Fruit fly (Drosophila melanogaster): Measurements from ENCODE around the gene CG15172.
A peak's percentile ranks its signal among the peaks of the same experiment; 100 is the strongest.

CG15172 gene

DNA sequence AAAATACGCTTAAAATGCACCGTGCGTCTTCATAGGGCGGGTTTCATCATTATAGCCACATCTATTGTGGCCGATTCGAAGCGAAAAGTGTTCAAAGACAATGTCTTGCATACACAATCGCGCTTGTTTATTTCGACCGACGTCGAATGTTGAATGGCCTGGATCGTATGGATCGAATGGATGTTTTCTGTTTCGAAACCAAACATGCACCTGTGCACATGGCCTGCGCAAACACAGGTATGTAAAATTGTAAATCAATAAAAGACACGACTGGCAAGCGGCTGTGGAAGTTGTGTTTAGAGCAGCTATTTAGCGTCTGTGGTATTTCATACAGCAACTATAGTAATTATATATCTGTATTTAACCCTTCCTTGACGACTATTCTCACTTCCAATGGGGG lies 40.7 kb upstream of the CG15172 start (continued):
- TF ChIP-seq MTF-1 (GFP tag; optimal IDR thresholded peaks at IDR 0.05; ENCODE audit: borderline replicate concordance) (peak; percentile 46), btn (GFP tag; optimal IDR thresholded peaks at IDR 0.05) (no peak), CG2129 (GFP tag; IDR thresholded peaks at IDR 0.05; ENCODE audit: partially characterized antibody) (no peak), unpg (GFP tag; optimal IDR thresholded peaks at IDR 0.05) (no peak), CG10543 (GFP tag; optimal IDR thresholded peaks at IDR 0.05) (no peak), repo (GFP tag; optimal IDR thresholded peaks at IDR 0.05) (no peak), MBD-R2 (GFP tag; IDR thresholded peaks at IDR 0.05) (no peak)

dm6 chr2L:18981947-18982579 lies 40.2 kb upstream of the CG15172 start:
- no peak for TF ChIP-seq corto (GFP tag; optimal IDR thresholded peaks at IDR 0.05)
- peak; percentile 49 for TF ChIP-seq CG6689 (GFP tag; IDR thresholded peaks at IDR 0.05)
- TF ChIP-seq Hr51 (GFP tag; optimal IDR thresholded peaks at IDR 0.05): peak in 1 of 2 experiments; percentile 58
- TF ChIP-seq D (optimal IDR thresholded peaks at IDR 0.05): no peak
- TF ChIP-seq D (GFP tag; optimal IDR thresholded peaks at IDR 0.05): peak; percentile 61
- TF ChIP-seq pros (GFP tag; optimal IDR thresholded peaks at IDR 0.05): peak; percentile 23
- TF ChIP-seq CG12391 (tag; optimal IDR thresholded peaks at IDR 0.05): peak; percentile 35
- TF ChIP-seq ewg (GFP tag; optimal IDR thresholded peaks at IDR 0.05): peak; percentile 11
- peak; percentile 52 for TF ChIP-seq row (GFP tag; IDR thresholded peaks at IDR 0.05)
- peak; percentile 46 for TF ChIP-seq CG8924 (tag; optimal IDR thresholded peaks at IDR 0.05)
- TF ChIP-seq ara (GFP tag; IDR thresholded peaks at IDR 0.05): peak; percentile 69; the same call in 1 of the 2 replicates
- no peak for TF ChIP-seq Dll (GFP tag; IDR thresholded peaks at IDR 0.05; ENCODE audit: partially characterized antibody)
- no peak for TF ChIP-seq Poxn (GFP tag; IDR thresholded peaks at IDR 0.05)
- TF ChIP-seq croc (GFP tag; conservative IDR thresholded peaks at IDR 0.05): no peak
- peak; percentile 57 for TF ChIP-seq dmrt11E (tag; optimal IDR thresholded peaks at IDR 0.05)
- no peak for TF ChIP-seq ERR (GFP tag; optimal IDR thresholded peaks at IDR 0.05)
- TF ChIP-seq tup (GFP tag; optimal IDR thresholded peaks at IDR 0.05): no peak
- peak; percentile 19 for TF ChIP-seq CG7556 (GFP tag; optimal IDR thresholded peaks at IDR 0.05)
- no peak for TF ChIP-seq BEAF-32 (GFP tag; optimal IDR thresholded peaks at IDR 0.05)
- peak; percentile 53 for TF ChIP-seq ATbp (GFP tag; optimal IDR thresholded peaks at IDR 0.05)
- TF ChIP-seq Sin3A (optimal IDR thresholded peaks at IDR 0.05): no peak
- TF ChIP-seq Drgx (GFP tag; IDR thresholded peaks at IDR 0.05): peak; percentile 85
- TF ChIP-seq Sox102F (GFP tag; optimal IDR thresholded peaks at IDR 0.05): peak; percentile 69
- no peak for TF ChIP-seq CG6272 (GFP tag; IDR thresholded peaks at IDR 0.05)
- peak; percentile 51; the same call in 1 of the 2 replicates for TF ChIP-seq CG31441 (GFP tag; IDR thresholded peaks at IDR 0.05)
- no peak for TF ChIP-seq cwo (GFP tag; optimal IDR thresholded peaks at IDR 0.05)
- peak; percentile 38; the same call in 1 of the 2 replicates for TF ChIP-seq H2.0 (GFP tag; IDR thresholded peaks at IDR 0.05)
- peak; percentile 59 for TF ChIP-seq gsb-n (tag; optimal IDR thresholded peaks at IDR 0.05)
- peak; percentile 36 for TF ChIP-seq Vsx1 (GFP tag; optimal IDR thresholded peaks at IDR 0.05)
- peak; percentile 45 for TF ChIP-seq CG17328 (GFP tag; IDR thresholded peaks at IDR 0.05)
- TF ChIP-seq CG30403 (GFP tag; optimal IDR thresholded peaks at IDR 0.05): peak; percentile 21
- peak; percentile 65 to 75 for TF ChIP-seq bsh (GFP tag; optimal IDR thresholded peaks at IDR 0.05)
- TF ChIP-seq CG9727 (GFP tag; optimal IDR thresholded peaks at IDR 0.05): peak; percentile 32
- TF ChIP-seq CG7372 (GFP tag; IDR thresholded peaks at IDR 0.05): no peak; the same call in 1 of the 2 replicates
- TF ChIP-seq gem (tag; optimal IDR thresholded peaks at IDR 0.05): peak; percentile 69
- no peak for TF ChIP-seq scrt (GFP tag; optimal IDR thresholded peaks at IDR 0.05)
- no peak for TF ChIP-seq cg (GFP tag; optimal IDR thresholded peaks at IDR 0.05)
- TF ChIP-seq CG8388 (GFP tag; optimal IDR thresholded peaks at IDR 0.05): peak; percentile 46
- peak; percentile 24 for TF ChIP-seq Spps (tag; optimal IDR thresholded peaks at IDR 0.05)
- peak; percentile 45 for TF ChIP-seq Sox100B (GFP tag; optimal IDR thresholded peaks at IDR 0.05)
- peak; percentile 40 for TF ChIP-seq CG7839 (tag; optimal IDR thresholded peaks at IDR 0.05)
